Worm (Caenorhabditis elegans) whole organism, young adult: ENCODE results near the gene C04B4.6.

Experiments
- C06A6.2 ChIP-seq: fragments of 200-800 bp; sonication (Bioruptor generic); conservative IDR thresholded peaks from 2 replicates; pipeline ENCODE4 v1.3.6; 2022; ENCODE audit warnings: missing genetic modification characterization, missing compliant biosample characterization
- T26A5.8 ChIP-seq: sonication (generic microtip); optimal IDR thresholded peaks from 2 replicates; lab custom pipeline; 2016; ENCODE audit warnings: missing genetic modification characterization, missing compliant biosample characterization
- attf-6 ChIP-seq: fragments of 200-800 bp; sonication (Bioruptor generic); IDR thresholded peaks from 2 replicates; pipeline ENCODE4 v1.3.6; 2022; ENCODE audit warnings: missing genetic modification reagents, missing genetic modification characterization, missing compliant biosample characterization
- cebp-2 ChIP-seq: fragments of 200-800 bp; sonication (Bioruptor generic); IDR thresholded peaks from 2 replicates; pipeline ENCODE4 v1.3.6; 2022; ENCODE audit warnings: missing genetic modification characterization, missing compliant biosample characterization
- chd-7 ChIP-seq: sonication (generic microtip); optimal IDR thresholded peaks from 2 replicates; lab custom pipeline; 2016; ENCODE audit warnings: mild to moderate bottlenecking, missing genetic modification characterization, moderate library complexity, missing compliant biosample characterization
- efl-1 ChIP-seq: fragments of 150-350 bp; optimal IDR thresholded peaks from 2 replicates; lab custom pipeline; 2014; ENCODE audit warnings: missing biosample characterization, missing genetic modification reagents, missing genetic modification characterization
- lsl-1 ChIP-seq: fragments of 200-800 bp; sonication (Bioruptor generic); optimal IDR thresholded peaks from 2 replicates; lab custom pipeline; 2018; ENCODE audit warnings: mild to moderate bottlenecking, missing genetic modification characterization, moderate library complexity, missing compliant biosample characterization
- nhr-90 ChIP-seq: sonication (generic microtip); optimal IDR thresholded peaks from 2 replicates; lab custom pipeline; 2016; ENCODE audit warnings: missing genotype, mild to moderate bottlenecking, missing genetic modification characterization, missing compliant biosample characterization
- repo-1 ChIP-seq: sonication (generic microtip); optimal IDR thresholded peaks from 2 replicates; lab custom pipeline; 2017; ENCODE audit warnings: mild to moderate bottlenecking, missing genetic modification characterization, missing compliant biosample characterization
- sea-2 ChIP-seq: fragments of 200-800 bp; sonication (Bioruptor generic); IDR thresholded peaks from 2 replicates; pipeline ENCODE4 v1.3.6; 2022; ENCODE audit warnings: missing genetic modification characterization, missing compliant biosample characterization
- xnd-1 ChIP-seq: sonication (generic microtip); optimal IDR thresholded peaks from 2 replicates; lab custom pipeline; 2016; ENCODE audit warnings: missing genotype, missing genetic modification reagents, missing genetic modification characterization, missing compliant biosample characterization
- ztf-3 ChIP-seq: fragments of 200-800 bp; sonication (Bioruptor generic); optimal IDR thresholded peaks from 2 replicates; lab custom pipeline; 2018; ENCODE audit warnings: mild to moderate bottlenecking, missing genetic modification characterization, missing compliant biosample characterization

- TF ChIP-seq T26A5.8 (no peak), attf-6 (GFP tag; lab: Robert Waterston, UW) (no peak), xnd-1 (tag; lab: Kevin White, UChicago) (no peak), nhr-90 (tag; lab: Kevin White, UChicago) (no peak), ztf-3 (GFP tag; lab: Kevin White, UChicago) (no peak), efl-1 (GFP tag; lab: Kevin White, UChicago) (no peak), repo-1 (no peak), sea-2 (no peak), C06A6.2 (GFP tag; lab: Robert Waterston, UW) (no peak), cebp-2 (GFP tag; lab: Robert Waterston, UW) (no peak), lsl-1 (GFP tag; lab: Kevin White, UChicago) (no peak), chd-7 (tag; lab: Kevin White, UChicago) (no peak)
Measured at ce11 chrX:12314395-12314794, 38.9 kb upstream of the C04B4.6 start.
